Worm (Caenorhabditis elegans): ENCODE data around the gene daao-1.

- TF ChIP-seq flt-1 (GFP tag; IDR thresholded peaks at IDR 0.05), result no peak
- TF ChIP-seq ama-1 (optimal IDR thresholded peaks at IDR 0.05), result no peak
Measured at ce11 chrIV:2654965-2655364, 41.0 kb downstream of the daao-1 start.
